Fruit fly (Drosophila melanogaster) whole organism, embryonic: ENCODE data around the gene ball.

Experiments used
- Atf-2 ChIP-seq: fragments of 200-800 bp; sonication (Bioruptor generic); optimal IDR thresholded peaks from 2 replicates; lab custom pipeline; 2016; ENCODE audit warnings: missing biosample characterization, missing genetic modification characterization
- B-H1 ChIP-seq: fragments of 200-800 bp; sonication (Bioruptor generic); IDR thresholded peaks from 3 replicates; pipeline ENCODE4 v1.3.6; 2022; ENCODE audit warnings: missing biosample characterization, missing genetic modification characterization
- CG10565 ChIP-seq: fragments of 200-800 bp; sonication (Bioruptor generic); optimal IDR thresholded peaks from 3 replicates; lab custom pipeline; 2016; ENCODE audit warnings: missing biosample characterization, mild to moderate bottlenecking, missing genetic modification characterization
- CG10654 ChIP-seq: fragments of 200-800 bp; sonication (Bioruptor generic); optimal IDR thresholded peaks from 2 replicates; lab custom pipeline; 2016; ENCODE audit warnings: missing biosample characterization, missing genetic modification characterization
- CG11504 ChIP-seq: fragments of 200-800 bp; sonication (Bioruptor generic); optimal IDR thresholded peaks from 3 replicates; lab custom pipeline; 2019; ENCODE audit warnings: missing biosample characterization, mild to moderate bottlenecking, missing genetic modification characterization, moderate library complexity
- CG12236 ChIP-seq: fragments of 200-800 bp; sonication (Bioruptor generic); optimal IDR thresholded peaks from 2 replicates; lab custom pipeline; 2016; ENCODE audit warnings: missing biosample characterization, missing genetic modification characterization
- CG12659 ChIP-seq: fragments of 200-800 bp; sonication (Bioruptor generic); optimal IDR thresholded peaks from 3 replicates; lab custom pipeline; 2017; ENCODE audit warnings: mild to moderate bottlenecking, missing biosample characterization, missing genetic modification reagents, missing genetic modification characterization
- CG12942 ChIP-seq: fragments of 200-800 bp; sonication (Bioruptor generic); optimal IDR thresholded peaks from 3 replicates; lab custom pipeline; 2016; ENCODE audit warnings: missing biosample characterization, missing genetic modification characterization
- CG13287 ChIP-seq: fragments of 200-800 bp; sonication (Bioruptor generic); IDR thresholded peaks from 2 replicates; pipeline ENCODE4 v1.3.6; 2022; ENCODE audit warnings: missing biosample characterization, missing genetic modification characterization; ENCODE audit not compliant: partially characterized antibody
- CG13894 ChIP-seq: fragments of 200-800 bp; sonication (Bioruptor generic); optimal IDR thresholded peaks from 3 replicates; lab custom pipeline; 2018; ENCODE audit warnings: missing biosample characterization, mild to moderate bottlenecking, missing genetic modification characterization, moderate library complexity
- CG15479 ChIP-seq: fragments of 200-800 bp; sonication (Bioruptor generic); optimal IDR thresholded peaks from 3 replicates; lab custom pipeline; 2019; ENCODE audit warnings: missing biosample characterization, mild to moderate bottlenecking, missing genetic modification characterization, moderate library complexity
- CG17186 ChIP-seq: fragments of 200-800 bp; sonication (Bioruptor generic); optimal IDR thresholded peaks from 3 replicates; lab custom pipeline; 2017; ENCODE audit warnings: missing biosample characterization, missing genetic modification reagents, missing genetic modification characterization
- CG17612 ChIP-seq: fragments of 200-800 bp; sonication (Bioruptor generic); IDR thresholded peaks from 2 replicates; pipeline ENCODE4 v1.3.6; 2022; ENCODE audit warnings: missing biosample characterization, missing genetic modification characterization
- CG1792 ChIP-seq: fragments of 200-800 bp; sonication (Bioruptor generic); optimal IDR thresholded peaks from 2 replicates; lab custom pipeline; 2016; ENCODE audit warnings: missing biosample characterization, missing genetic modification characterization
- CG18619 ChIP-seq: fragments of 200-800 bp; sonication (Bioruptor generic); optimal IDR thresholded peaks from 3 replicates; lab custom pipeline; 2017; ENCODE audit warnings: missing biosample characterization, mild to moderate bottlenecking, missing genetic modification characterization
- CG18764 ChIP-seq: fragments of 200-800 bp; sonication (Bioruptor generic); optimal IDR thresholded peaks from 3 replicates; lab custom pipeline; 2016; ENCODE audit warnings: missing biosample characterization, missing genetic modification characterization
- CG2129 ChIP-seq: fragments of 200-800 bp; sonication (Bioruptor generic); IDR thresholded peaks from 2 replicates; pipeline ENCODE4 v1.3.6; 2022; ENCODE audit warnings: missing biosample characterization, missing genetic modification characterization; ENCODE audit not compliant: partially characterized antibody
- CG31388 ChIP-seq: fragments of 200-800 bp; sonication (Bioruptor generic); optimal IDR thresholded peaks from 2 replicates; lab custom pipeline; 2016; ENCODE audit warnings: missing biosample characterization, missing genetic modification characterization
- CG32532 ChIP-seq: fragments of 200-800 bp; sonication (Bioruptor generic); IDR thresholded peaks from 2 replicates; pipeline ENCODE4 v1.3.6; 2022; ENCODE audit warnings: missing biosample characterization, missing genetic modification characterization
- CG3407 ChIP-seq: fragments of 200-800 bp; sonication (Bioruptor generic); optimal IDR thresholded peaks from 2 replicates; lab custom pipeline; 2018; ENCODE audit warnings: missing biosample characterization, mild to moderate bottlenecking, missing genetic modification characterization
- CG34224 ChIP-seq: fragments of 200-800 bp; sonication (Bioruptor generic); IDR thresholded peaks from 3 replicates; pipeline ENCODE4 v1.3.6; 2022; ENCODE audit warnings: missing biosample characterization, missing genetic modification characterization; ENCODE audit not compliant: partially characterized antibody
- CG3726 ChIP-seq: fragments of 200-800 bp; sonication (Bioruptor generic); IDR thresholded peaks from 3 replicates; pipeline ENCODE4, ENCODE4 v1.3.6; 2022; ENCODE audit warnings: missing biosample characterization, missing genetic modification characterization
- CG42726 ChIP-seq: fragments of 200-800 bp; sonication (Bioruptor generic); IDR thresholded peaks from 2 replicates; pipeline ENCODE4 v1.3.6; 2022; ENCODE audit warnings: missing biosample characterization, missing genetic modification characterization; ENCODE audit not compliant: partially characterized antibody
- CG43689 ChIP-seq: fragments of 200-800 bp; sonication (Bioruptor generic); IDR thresholded peaks from 2 replicates; pipeline ENCODE4 v1.3.6; 2022; ENCODE audit warnings: missing biosample characterization, missing genetic modification characterization
- CG6272 ChIP-seq: fragments of 200-800 bp; sonication (Bioruptor generic); IDR thresholded peaks from 2 replicates; pipeline ENCODE4 v1.3.6; 2022; ENCODE audit warnings: missing biosample characterization, missing genetic modification characterization
- D19B ChIP-seq: fragments of 200-800 bp; sonication (Bioruptor generic); optimal IDR thresholded peaks from 2 replicates; lab custom pipeline; 2017; ENCODE audit warnings: missing biosample characterization, mild to moderate bottlenecking, missing genetic modification characterization
- Dip2 ChIP-seq: fragments of 200-800 bp; sonication (Bioruptor generic); IDR thresholded peaks from 2 replicates; pipeline ENCODE4 v1.3.6; 2022; ENCODE audit warnings: missing biosample characterization, missing genetic modification characterization
- Dp ChIP-seq: fragments of 200-800 bp; sonication (Bioruptor generic); optimal IDR thresholded peaks from 2 replicates; lab custom pipeline; 2018; ENCODE audit warnings: missing biosample characterization, mild to moderate bottlenecking, missing genetic modification characterization, moderate library complexity
- Fer2 ChIP-seq: fragments of 200-800 bp; sonication (Bioruptor generic); optimal IDR thresholded peaks from 2 replicates; lab custom pipeline; 2018; ENCODE audit warnings: missing biosample characterization, mild to moderate bottlenecking, missing genetic modification characterization, moderate library complexity
- Rfx ChIP-seq: fragments of 200-800 bp; sonication (Bioruptor generic); IDR thresholded peaks from 2 replicates; pipeline ENCODE4 v1.3.6; 2022; ENCODE audit warnings: missing biosample characterization, missing genetic modification characterization
- Spps ChIP-seq: fragments of 200-800 bp; sonication (Bioruptor generic); optimal IDR thresholded peaks from 2 replicates; lab custom pipeline; 2018; ENCODE audit warnings: missing biosample characterization, mild to moderate bottlenecking, missing genetic modification characterization
- Usf ChIP-seq: fragments of 200-800 bp; sonication (Bioruptor generic); optimal IDR thresholded peaks from 2 replicates; lab custom pipeline; 2017; ENCODE audit warnings: missing genotype, missing biosample characterization, missing genetic modification characterization
- Vsx1 ChIP-seq: fragments of 200-800 bp; sonication (Bioruptor generic); optimal IDR thresholded peaks from 2 replicates; lab custom pipeline; 2017; ENCODE audit warnings: missing biosample characterization, mild to moderate bottlenecking, missing genetic modification characterization, missing genetic modification reagents
- Xbp1 ChIP-seq: fragments of 200-800 bp; sonication (Bioruptor generic); optimal IDR thresholded peaks from 3 replicates; lab custom pipeline; 2016; ENCODE audit warnings: missing biosample characterization, mild to moderate bottlenecking, missing genetic modification characterization
- Xrp1 ChIP-seq: fragments of 200-800 bp; sonication (Bioruptor generic); IDR thresholded peaks from 2 replicates; pipeline ENCODE4 v1.3.6; 2022; ENCODE audit warnings: missing biosample characterization, missing genetic modification characterization
- abd-A ChIP-seq: fragments of 200-800 bp; sonication (Bioruptor generic); optimal IDR thresholded peaks from 3 replicates; lab custom pipeline; 2019; ENCODE audit warnings: missing biosample characterization, mild to moderate bottlenecking, missing genetic modification characterization, moderate library complexity
- ase ChIP-seq: fragments of 200-800 bp; sonication (Bioruptor generic); IDR thresholded peaks from 3 replicates; pipeline ENCODE4 v1.3.6; 2022; ENCODE audit warnings: missing biosample characterization, missing genetic modification characterization
- ato ChIP-seq: fragments of 200-800 bp; sonication (Bioruptor generic); IDR thresholded peaks from 2 replicates; pipeline ENCODE4 v1.3.6; 2022; ENCODE audit warnings: missing biosample characterization, missing genetic modification characterization; ENCODE audit not compliant: partially characterized antibody
- croc ChIP-seq: fragments of 200-800 bp; sonication (Bioruptor generic); conservative IDR thresholded peaks from 3 replicates; pipeline ENCODE4 v1.3.6; 2022; ENCODE audit warnings: missing biosample characterization, missing genetic modification characterization
- crp ChIP-seq, 2 experiments: fragments of 200-800 bp; sonication (Bioruptor generic); optimal IDR thresholded peaks; 2 replicates in 1 of 2; 3 replicates in 1 of 2; lab custom pipeline; 2017; ENCODE audit warnings: missing biosample characterization in 2 of 2, missing genetic modification characterization in 2 of 2, mild to moderate bottlenecking in 1 of 2, moderate library complexity in 1 of 2
- gcm2 ChIP-seq: fragments of 200-800 bp; sonication (Bioruptor generic); optimal IDR thresholded peaks from 2 replicates; lab custom pipeline; 2016; ENCODE audit warnings: missing biosample characterization, missing genetic modification characterization
- kni ChIP-seq: fragments of 200-800 bp; sonication (Bioruptor generic); optimal IDR thresholded peaks from 3 replicates; lab custom pipeline; 2017; ENCODE audit warnings: mild to moderate bottlenecking, missing biosample characterization, missing genetic modification reagents, missing genetic modification characterization
- lbe ChIP-seq: fragments of 200-800 bp; sonication (Bioruptor generic); optimal IDR thresholded peaks from 2 replicates; lab custom pipeline; 2016; ENCODE audit warnings: missing biosample characterization, mild to moderate bottlenecking, missing genetic modification characterization
- ro ChIP-seq: fragments of 200-800 bp; sonication (Bioruptor generic); IDR thresholded peaks from 2 replicates; pipeline ENCODE4 v1.3.6; 2022; ENCODE audit warnings: missing biosample characterization, missing genetic modification characterization
- slou ChIP-seq: fragments of 200-800 bp; sonication (Bioruptor generic); optimal IDR thresholded peaks from 3 replicates; lab custom pipeline; 2016; ENCODE audit warnings: missing biosample characterization, missing genetic modification characterization
- sug ChIP-seq: fragments of 200-800 bp; optimal IDR thresholded peaks from 2 replicates; lab custom pipeline; 2019; ENCODE audit warnings: missing biosample characterization, mild to moderate bottlenecking, missing genetic modification characterization, moderate library complexity
- tgo ChIP-seq: fragments of 200-800 bp; sonication (Bioruptor generic); IDR thresholded peaks from 3 replicates; pipeline ENCODE4 v1.3.6; 2022; ENCODE audit warnings: missing biosample characterization, missing genetic modification characterization
- unc-4 ChIP-seq: fragments of 200-800 bp; sonication (Bioruptor generic); IDR thresholded peaks from 2 replicates; pipeline ENCODE4 v1.3.6; 2022; ENCODE audit warnings: missing biosample characterization, missing genetic modification characterization; ENCODE audit not compliant: partially characterized antibody
- unpg ChIP-seq: fragments of 200-800 bp; sonication (Bioruptor generic); optimal IDR thresholded peaks from 3 replicates; lab custom pipeline; 2018; ENCODE audit warnings: missing biosample characterization, mild to moderate bottlenecking, missing genetic modification characterization, moderate library complexity
- vfl ChIP-seq: fragments of 200-800 bp; sonication (Bioruptor generic); optimal IDR thresholded peaks from 2 replicates; lab custom pipeline; 2016; ENCODE audit warnings: missing biosample characterization, missing genetic modification characterization
- zf30C ChIP-seq: fragments of 200-800 bp; sonication (Bioruptor generic); optimal IDR thresholded peaks from 3 replicates; lab custom pipeline; 2018; ENCODE audit warnings: missing biosample characterization, mild to moderate bottlenecking, missing genetic modification characterization

ball gene

dm6 chr3R:26899982-26900381 lies 33.4 kb upstream of the ball start:
- TF ChIP-seq unc-4 (no peak), CG11504 (tag; lab: Kevin White, UChicago) (peak; percentile 63), CG3726 (GFP tag; lab: Robert Waterston, UW) (no peak), CG15479 (no peak), Atf-2 (GFP tag; lab: Kevin White, UChicago) (no peak), Xrp1 (GFP tag; lab: Robert Waterston, UW) (peak; percentile 71), slou (no peak), ato (GFP tag; lab: Robert Waterston, UW) (no peak), CG2129 (GFP tag; lab: Robert Waterston, UW) (no peak), D19B (GFP tag; lab: Kevin White, UChicago) (peak; percentile 47), unpg (GFP tag; lab: Kevin White, UChicago) (peak; percentile 57), CG18764 (GFP tag; lab: Kevin White, UChicago) (peak; percentile 7), CG13287 (GFP tag; lab: Robert Waterston, UW) (no peak), CG12659 (GFP tag; lab: Kevin White, UChicago) (no peak), B-H1 (GFP tag; lab: Robert Waterston, UW) (peak; percentile 35; the same call in 1 of the 3 replicates), Rfx (GFP tag; lab: Robert Waterston, UW) (0 out of 2 replicates have a peak, but pooled peaks have one; percentile 6), CG18619 (GFP tag; lab: Kevin White, UChicago) (no peak), CG1792 (no peak), CG10565 (GFP tag; lab: Kevin White, UChicago) (no peak), CG34224 (GFP tag; lab: Robert Waterston, UW) (no peak), CG43689 (GFP tag; lab: Robert Waterston, UW) (no peak), Vsx1 (no peak), sug (no peak), CG12942 (GFP tag; lab: Kevin White, UChicago) (no peak), Spps (tag; lab: Kevin White, UChicago) (peak; percentile 19), CG32532 (GFP tag; lab: Robert Waterston, UW) (no peak), CG17612 (GFP tag; lab: Robert Waterston, UW) (no peak), ro (peak; percentile 71), Fer2 (tag; lab: Kevin White, UChicago) (no peak), gcm2 (GFP tag; lab: Kevin White, UChicago) (no peak), Dp (no peak), kni (GFP tag; lab: Kevin White, UChicago) (no peak), Xbp1 (GFP tag; lab: Kevin White, UChicago) (peak; percentile 59), ase (GFP tag; lab: Robert Waterston, UW) (peak; percentile 76), CG13894 (no peak), abd-A (no peak), CG3407 (GFP tag; lab: Kevin White, UChicago) (peak; percentile 34), Usf (GFP tag; lab: Kevin White, UChicago) (no peak), CG42726 (GFP tag; lab: Robert Waterston, UW) (no peak), croc (GFP tag; lab: Robert Waterston, UW) (peak; percentile 48), CG31388 (GFP tag; lab: Kevin White, UChicago) (no peak), CG10654 (peak; percentile 8), CG6272 (GFP tag; lab: Robert Waterston, UW) (no peak), crp (GFP tag; optimal IDR thresholded peaks at IDR 0.05; lab: Kevin White, UChicago) (no peak), tgo (GFP tag; lab: Robert Waterston, UW) (peak; percentile 48; the same call in 2 of the 3 replicates), vfl (GFP tag; lab: Kevin White, UChicago) (no peak), Dip2 (GFP tag; lab: Robert Waterston, UW) (no peak), zf30C (GFP tag; lab: Kevin White, UChicago) (no peak), CG17186 (GFP tag; lab: Kevin White, UChicago) (no peak), lbe (GFP tag; lab: Kevin White, UChicago) (no peak), CG12236 (no peak)
